Worm (Caenorhabditis elegans) whole organism, L2 larva: ENCODE results near the gene srg-29.

Experiments used
- C34F6.9 ChIP-seq: fragments of 150-350 bp; optimal IDR thresholded peaks from 2 replicates; lab custom pipeline; 2014; ENCODE audit warnings: missing biosample characterization, missing genetic modification characterization
- F13H6.1 ChIP-seq: sonication (generic microtip); optimal IDR thresholded peaks from 2 replicates; lab custom pipeline; 2016; ENCODE audit warnings: missing genetic modification characterization, missing compliant biosample characterization
- R02D3.7 ChIP-seq: fragments of 150-350 bp; optimal IDR thresholded peaks from 2 replicates; lab custom pipeline; 2014; ENCODE audit warnings: missing biosample characterization, missing genetic modification characterization
- Y55F3AM.14 ChIP-seq: fragments of 200-800 bp; sonication (Bioruptor generic); optimal IDR thresholded peaks from 2 replicates; lab custom pipeline; 2018; ENCODE audit warnings: mild to moderate bottlenecking, missing genetic modification characterization, missing compliant biosample characterization
- ZK546.5 ChIP-seq: sonication (generic microtip); optimal IDR thresholded peaks from 2 replicates; lab custom pipeline; 2017; ENCODE audit warnings: missing biosample characterization, missing genetic modification characterization
- ama-1 ChIP-seq: fragments of 150-350 bp; optimal IDR thresholded peaks from 2 replicates; lab custom pipeline; 2018; ENCODE audit warnings: inconsistent platforms
- blmp-1 ChIP-seq: sonication (generic microtip); optimal IDR thresholded peaks from 2 replicates; lab custom pipeline; 2017; ENCODE audit warnings: missing genetic modification characterization, mild to moderate bottlenecking, missing compliant biosample characterization, antibody characterized with exemption, moderate library complexity; ENCODE audit not compliant: insufficient read depth
- ceh-16 ChIP-seq: fragments of 150-350 bp; optimal IDR thresholded peaks from 2 replicates; lab custom pipeline; 2014; ENCODE audit warnings: missing biosample characterization, missing genetic modification characterization
- ceh-82 ChIP-seq: fragments of 150-350 bp; optimal IDR thresholded peaks from 2 replicates; lab custom pipeline; 2014; ENCODE audit warnings: missing biosample characterization, missing genetic modification characterization
- dmd-4 ChIP-seq: sonication (generic microtip); optimal IDR thresholded peaks from 2 replicates; lab custom pipeline; 2017; ENCODE audit warnings: missing biosample characterization, missing genetic modification characterization
- egl-27 ChIP-seq: sonication (generic microtip); optimal IDR thresholded peaks from 3 replicates; lab custom pipeline; 2017; ENCODE audit warnings: missing biosample characterization, missing genetic modification reagents, missing genetic modification characterization
- elt-1 ChIP-seq: fragments of 150-350 bp; optimal IDR thresholded peaks from 2 replicates; lab custom pipeline; 2014; ENCODE audit warnings: missing biosample characterization, missing genetic modification characterization
- lin-11 ChIP-seq: fragments of 150-350 bp; sonication (generic microtip); optimal IDR thresholded peaks from 2 replicates; lab custom pipeline; 2014; ENCODE audit warnings: missing biosample characterization, missing genetic modification characterization, inconsistent platforms, mixed read lengths
- lin-13 ChIP-seq: fragments of 150-350 bp; optimal IDR thresholded peaks from 2 replicates; lab custom pipeline; 2014; ENCODE audit warnings: missing biosample characterization, missing genetic modification reagents, missing genetic modification characterization
- mab-5 ChIP-seq: fragments of 150-350 bp; optimal IDR thresholded peaks from 2 replicates; lab custom pipeline; 2014; ENCODE audit warnings: missing biosample characterization, missing genetic modification characterization
- mbf-1 ChIP-seq: sonication (generic microtip); optimal IDR thresholded peaks from 2 replicates; lab custom pipeline; 2017; ENCODE audit warnings: missing biosample characterization, missing genetic modification characterization
- nhr-11 ChIP-seq: fragments of 150-350 bp; optimal IDR thresholded peaks from 2 replicates; lab custom pipeline; 2014; ENCODE audit warnings: missing biosample characterization, missing genetic modification characterization
- nhr-12 ChIP-seq: fragments of 150-350 bp; optimal IDR thresholded peaks from 2 replicates; lab custom pipeline; 2014; ENCODE audit warnings: missing biosample characterization, missing genetic modification characterization
- nhr-129 ChIP-seq: fragments of 150-350 bp; optimal IDR thresholded peaks from 2 replicates; lab custom pipeline; 2014; ENCODE audit warnings: missing biosample characterization, missing genetic modification characterization
- nhr-23 ChIP-seq: fragments of 150-350 bp; optimal IDR thresholded peaks from 2 replicates; lab custom pipeline; 2014; ENCODE audit warnings: missing biosample characterization, missing genetic modification reagents, missing genetic modification characterization
- nhr-25 ChIP-seq: fragments of 150-350 bp; sonication (generic microtip); optimal IDR thresholded peaks from 3 replicates; lab custom pipeline; 2014; ENCODE audit warnings: missing biosample characterization, missing genetic modification characterization
- nhr-6 ChIP-seq: fragments of 150-350 bp; optimal IDR thresholded peaks from 2 replicates; lab custom pipeline; 2014; ENCODE audit warnings: missing biosample characterization, missing genetic modification characterization
- peb-1 ChIP-seq: fragments of 150-350 bp; optimal IDR thresholded peaks from 2 replicates; lab custom pipeline; 2014; ENCODE audit warnings: missing biosample characterization, missing genetic modification characterization
- sem-4 ChIP-seq: fragments of 150-350 bp; optimal IDR thresholded peaks from 2 replicates; lab custom pipeline; 2014; ENCODE audit warnings: missing biosample characterization, missing genetic modification reagents, missing genetic modification characterization
- skn-1 ChIP-seq: sonication (generic microtip); optimal IDR thresholded peaks from 2 replicates; lab custom pipeline; 2017; ENCODE audit warnings: missing biosample characterization, missing genetic modification characterization
- sma-3 ChIP-seq: sonication (generic microtip); optimal IDR thresholded peaks from 2 replicates; lab custom pipeline; 2016; ENCODE audit warnings: missing genetic modification reagents, missing genetic modification characterization, missing compliant biosample characterization
- sma-9 ChIP-seq, 2 experiments: fragments of 150-350 bp in 1 of 2; sonication (generic microtip) in 1 of 2; optimal IDR thresholded peaks; 2 replicates each; lab custom pipeline; 2014 to 2016; ENCODE audit warnings: missing genetic modification characterization in 2 of 2, mild to moderate bottlenecking in 1 of 2, missing biosample characterization in 1 of 2, missing compliant biosample characterization in 1 of 2, missing genetic modification reagents in 1 of 2, moderate library complexity in 1 of 2
- snpc-4 ChIP-seq: fragments of 150-350 bp; optimal IDR thresholded peaks from 2 replicates; lab custom pipeline; 2014; ENCODE audit warnings: missing biosample characterization, missing genetic modification characterization
- unc-62 ChIP-seq: fragments of 150-350 bp; optimal IDR thresholded peaks from 2 replicates; lab custom pipeline; 2014; ENCODE audit warnings: missing biosample characterization, missing genetic modification reagents, missing genetic modification characterization
- zag-1 ChIP-seq: fragments of 150-350 bp; optimal IDR thresholded peaks from 2 replicates; lab custom pipeline; 2014; ENCODE audit warnings: missing biosample characterization, missing genetic modification characterization
- ztf-1 ChIP-seq: fragments of 200-800 bp; sonication (Bioruptor generic); conservative IDR thresholded peaks from 2 replicates; pipeline ENCODE4 v1.3.6; 2022; ENCODE audit warnings: missing genetic modification characterization, missing compliant biosample characterization
- ztf-4 ChIP-seq: fragments of 150-350 bp; optimal IDR thresholded peaks from 2 replicates; lab custom pipeline; 2014; ENCODE audit warnings: missing biosample characterization, missing genetic modification characterization

Gene srg-29

DNA sequence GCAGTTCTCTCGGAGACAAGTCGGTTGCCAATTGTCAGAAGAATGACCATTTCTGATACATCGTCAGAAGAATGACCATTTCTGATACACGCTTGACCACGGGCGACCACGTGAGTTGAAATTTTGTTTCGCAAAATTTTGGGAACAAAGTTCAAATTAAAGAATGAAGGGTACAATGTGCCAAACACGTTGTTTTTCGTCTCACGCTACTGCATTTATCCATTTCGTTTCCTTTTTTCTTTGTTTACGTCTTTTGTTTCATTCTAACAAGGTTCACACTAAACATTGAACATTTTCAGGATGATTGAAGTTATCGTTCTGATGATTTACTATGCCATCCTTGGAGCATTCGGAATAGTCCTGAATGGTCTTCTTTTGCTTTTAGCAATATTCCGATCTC, 14.5 kb downstream of the srg-29 start, which contains the start of gene srd-9:
srd-9 (plus strand) TSS at position 301 of the 400 bp plus-strand sequence.
- no peak for TF ChIP-seq skn-1
- TF ChIP-seq ztf-1 (GFP tag; lab: Robert Waterston, UW), result no peak
- no peak for TF ChIP-seq nhr-129
- TF ChIP-seq sma-9 (GFP tag; optimal IDR thresholded peaks at IDR 0.05; lab: Kevin White, UChicago), result no peak
- TF ChIP-seq sma-9 (tag; optimal IDR thresholded peaks at IDR 0.05; lab: Kevin White, UChicago), result no peak
- TF ChIP-seq dmd-4, result no peak

DNA sequence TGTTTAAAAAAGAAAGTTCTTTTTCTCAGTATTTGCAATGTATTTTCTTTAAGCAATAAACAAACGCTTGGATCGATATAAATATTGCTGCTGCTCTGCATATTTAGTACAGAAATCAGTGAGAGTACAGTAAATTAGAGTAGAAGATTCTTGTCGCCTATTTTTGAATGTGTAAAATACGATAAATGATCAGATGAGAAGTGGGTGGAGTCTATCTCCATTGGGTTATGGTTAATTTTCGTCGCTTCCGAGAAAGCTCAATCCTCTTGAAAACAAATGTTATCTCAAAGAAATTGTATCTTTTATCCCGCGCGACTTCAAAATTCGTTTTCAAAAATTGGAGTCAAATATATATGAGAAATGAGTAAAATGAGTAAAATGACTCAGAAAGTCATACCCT, 21.8 kb downstream of the srg-29 start, which contains the start of gene nhr-216:
nhr-216 (minus strand) TSS at position 101 of the 400 bp plus-strand sequence.
- no peak for TF ChIP-seq blmp-1 (tag; lab: Kevin White, UChicago)
- TF ChIP-seq dmd-4, result no peak
- no peak for TF ChIP-seq nhr-12 (tag; lab: Kevin White, UChicago)
- TF ChIP-seq nhr-23 (tag; lab: Kevin White, UChicago), result no peak
- TF ChIP-seq zag-1, result no peak
- no peak for TF ChIP-seq ama-1 (lab: Kevin White, UChicago)
- no peak for TF ChIP-seq Y55F3AM.14 (GFP tag; lab: Kevin White, UChicago)
- TF ChIP-seq sma-9 (GFP tag; optimal IDR thresholded peaks at IDR 0.05; lab: Kevin White, UChicago), result no peak
- TF ChIP-seq sma-9 (tag; optimal IDR thresholded peaks at IDR 0.05; lab: Kevin White, UChicago), result no peak
- TF ChIP-seq nhr-6 (tag; lab: Kevin White, UChicago), result no peak
- TF ChIP-seq unc-62 (GFP tag; lab: Kevin White, UChicago), result no peak
- no peak for TF ChIP-seq ztf-4
- TF ChIP-seq ceh-82 (tag; lab: Kevin White, UChicago), result no peak
- TF ChIP-seq nhr-129, result no peak

- no peak for TF ChIP-seq lin-11 (tag; lab: Kevin White, UChicago)
- TF ChIP-seq nhr-11 (tag; lab: Kevin White, UChicago), result no peak
- no peak for TF ChIP-seq sma-3 (GFP tag; lab: Kevin White, UChicago)
- TF ChIP-seq snpc-4 (tag; lab: Kevin White, UChicago), result no peak
- TF ChIP-seq R02D3.7, result no peak
- TF ChIP-seq ZK546.5 (tag; lab: Kevin White, UChicago), result no peak
- TF ChIP-seq ceh-82 (tag; lab: Kevin White, UChicago), result no peak
- no peak for TF ChIP-seq egl-27 (tag; lab: Kevin White, UChicago)
- no peak for TF ChIP-seq mbf-1 (tag; lab: Kevin White, UChicago)
- no peak for TF ChIP-seq blmp-1 (tag; lab: Kevin White, UChicago)
These were observed 25.2 kb downstream of the srg-29 start for ce11 chrV:5362220-5362619.

DNA sequence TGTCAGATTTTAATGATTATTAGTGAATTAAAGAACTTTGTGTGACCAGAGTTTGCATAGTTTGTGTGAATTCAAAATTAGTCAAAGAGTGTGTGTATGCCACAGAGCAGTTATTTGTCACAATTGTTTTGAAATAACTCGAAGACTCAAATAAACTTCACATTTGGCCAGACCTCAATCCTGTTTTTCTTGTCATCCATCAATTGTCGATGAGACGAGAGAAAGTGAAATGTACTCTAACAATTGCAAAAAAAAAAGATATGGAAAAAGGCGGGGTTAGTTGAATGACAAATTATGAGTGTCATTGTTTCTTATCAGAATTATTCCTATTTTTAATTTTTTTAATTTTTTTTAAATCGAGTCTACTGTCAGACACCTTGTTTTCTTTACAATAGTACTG, 27.9 kb downstream of the srg-29 start, which contains the start of gene T09D3.8:
T09D3.8 (plus strand) TSS at position 301 of the 400 bp plus-strand sequence.
- TF ChIP-seq sma-9 (GFP tag; optimal IDR thresholded peaks at IDR 0.05; lab: Kevin White, UChicago), result no peak
- no peak for TF ChIP-seq sma-9 (tag; optimal IDR thresholded peaks at IDR 0.05; lab: Kevin White, UChicago)
- TF ChIP-seq ZK546.5 (tag; lab: Kevin White, UChicago), result no peak
- no peak for TF ChIP-seq ztf-4
- TF ChIP-seq nhr-129, result no peak
- no peak for TF ChIP-seq nhr-25 (tag; lab: Kevin White, UChicago)

- TF ChIP-seq peb-1 (tag; lab: Kevin White, UChicago), result no peak
- no peak for TF ChIP-seq ZK546.5 (tag; lab: Kevin White, UChicago)
- TF ChIP-seq elt-1, result no peak
- no peak for TF ChIP-seq ceh-16 (tag; lab: Kevin White, UChicago)
- TF ChIP-seq nhr-129, result no peak
- no peak for TF ChIP-seq C34F6.9 (tag; lab: Kevin White, UChicago)
- no peak for TF ChIP-seq lin-13 (GFP tag; lab: Kevin White, UChicago)
- no peak for TF ChIP-seq F13H6.1 (tag; lab: Kevin White, UChicago)
- no peak for TF ChIP-seq egl-27 (tag; lab: Kevin White, UChicago)
- TF ChIP-seq zag-1, result no peak
- TF ChIP-seq skn-1, result no peak
- no peak for TF ChIP-seq nhr-25 (tag; lab: Kevin White, UChicago)
- TF ChIP-seq blmp-1 (tag; lab: Kevin White, UChicago), result no peak
- TF ChIP-seq dmd-4, result no peak
- TF ChIP-seq nhr-6 (tag; lab: Kevin White, UChicago), result no peak
- no peak for TF ChIP-seq mab-5 (tag; lab: Kevin White, UChicago)
- no peak for TF ChIP-seq sem-4 (tag; lab: Kevin White, UChicago)
- no peak for TF ChIP-seq R02D3.7
- no peak for TF ChIP-seq nhr-23 (tag; lab: Kevin White, UChicago)
These were observed 31.8 kb downstream of the srg-29 start, which contains the start of gene T09D3.9 for ce11 chrV:5368792-5369191. Gene T09D3.9, minus strand, starts transcription at chrV:5368892.
